Fruit fly (Drosophila melanogaster): ENCODE results near the gene gukh.
A peak's percentile ranks its signal among the peaks of the same experiment; 100 is the strongest.

Gene gukh

dm6 chr3R:19027165-19027564 lies 43.3 kb downstream of the gukh start, which contains the start of gene NP15.6:
Gene NP15.6, plus strand, starts transcription at chr3R:19027368.
- TF ChIP-seq Sox15 (GFP tag; optimal IDR thresholded peaks at IDR 0.05) (no peak), CG15336 (GFP tag; IDR thresholded peaks at IDR 0.05) (no peak), achi (GFP tag; optimal IDR thresholded peaks at IDR 0.05) (peak; percentile 99), cyc (GFP tag; optimal IDR thresholded peaks at IDR 0.05) (no peak)

dm6 chr3R:19028758-19029157 lies 44.9 kb downstream of the gukh start, which contains the start of the genes GatA and P5cr:
Gene GatA, minus strand, starts transcription at chr3R:19028857.
Gene P5cr, plus strand, starts transcription at chr3R:19028931.
- TF ChIP-seq CG6808 (GFP tag; optimal IDR thresholded peaks at IDR 0.05) (no peak), Blimp-1 (GFP tag; optimal IDR thresholded peaks at IDR 0.05) (no peak), Gug (GFP tag; IDR thresholded peaks at IDR 0.05) (peak; percentile 72), esn (GFP tag; optimal IDR thresholded peaks at IDR 0.05) (peak; percentile 84), svp (GFP tag) (no peak), CG15336 (GFP tag; IDR thresholded peaks at IDR 0.05) (peak; percentile 67), CG8319 (GFP tag; optimal IDR thresholded peaks at IDR 0.05) (no peak), CG10669 (GFP tag; optimal IDR thresholded peaks at IDR 0.05) (no peak), achi (GFP tag; optimal IDR thresholded peaks at IDR 0.05) (peak; percentile 82), Smox (GFP tag; optimal IDR thresholded peaks at IDR 0.05) (no peak), CG7368 (GFP tag; optimal IDR thresholded peaks at IDR 0.05) (peak; percentile 77), OdsH (GFP tag; optimal IDR thresholded peaks at IDR 0.05) (peak; percentile 85), net (GFP tag; optimal IDR thresholded peaks at IDR 0.05) (peak; percentile 89), Lpt (GFP tag; optimal IDR thresholded peaks at IDR 0.05) (peak; percentile 75), fd59A (GFP tag; optimal IDR thresholded peaks at IDR 0.05) (peak; percentile 56), Sox14 (GFP tag; optimal IDR thresholded peaks at IDR 0.05) (peak; percentile 83), Met (GFP tag; optimal IDR thresholded peaks at IDR 0.05) (no peak), Eip75B (GFP tag; optimal IDR thresholded peaks at IDR 0.05) (peak; percentile 82), Sox102F (GFP tag; optimal IDR thresholded peaks at IDR 0.05) (no peak), CG6163 (GFP tag; IDR thresholded peaks at IDR 0.05) (peak; percentile 92), Sox15 (GFP tag; optimal IDR thresholded peaks at IDR 0.05) (peak; percentile 62), dac (GFP tag; optimal IDR thresholded peaks at IDR 0.05) (peak; percentile 72), CG3032 (tag; optimal IDR thresholded peaks at IDR 0.05) (peak; percentile 69), CG32006 (GFP tag; optimal IDR thresholded peaks at IDR 0.05) (peak; percentile 79), cyc (GFP tag; optimal IDR thresholded peaks at IDR 0.05) (peak; percentile 82), topi (GFP tag; optimal IDR thresholded peaks at IDR 0.05) (peak; percentile 65), CG10631 (GFP tag; optimal IDR thresholded peaks at IDR 0.05) (no peak), pdm3 (GFP tag; optimal IDR thresholded peaks at IDR 0.05) (peak; percentile 88), Hr39 (GFP tag; optimal IDR thresholded peaks at IDR 0.05) (peak; percentile 82), CG16779 (tag; optimal IDR thresholded peaks at IDR 0.05) (no peak), fd85E (GFP tag; optimal IDR thresholded peaks at IDR 0.05) (no peak), CG3919 (GFP tag; optimal IDR thresholded peaks at IDR 0.05) (peak; percentile 89), Eip93F (GFP tag; optimal IDR thresholded peaks at IDR 0.05) (no peak), CG31627 (GFP tag; optimal IDR thresholded peaks at IDR 0.05) (peak; percentile 82), spab (GFP tag; optimal IDR thresholded peaks at IDR 0.05) (no peak), CG6276 (GFP tag; optimal IDR thresholded peaks at IDR 0.05) (no peak), eg (GFP tag; IDR thresholded peaks at IDR 0.05) (peak; percentile 93), CG6792 (GFP tag; optimal IDR thresholded peaks at IDR 0.05) (peak; percentile 72), acj6 (GFP tag; optimal IDR thresholded peaks at IDR 0.05) (peak; percentile 87), CG34406 (GFP tag; optimal IDR thresholded peaks at IDR 0.05) (peak; percentile 58), CG1621 (tag; optimal IDR thresholded peaks at IDR 0.05) (peak; percentile 72), Ets96B (tag; optimal IDR thresholded peaks at IDR 0.05) (peak; percentile 70), vri (GFP tag; optimal IDR thresholded peaks at IDR 0.05) (peak; percentile 86), CG4318 (GFP tag; optimal IDR thresholded peaks at IDR 0.05) (no peak), fkh (GFP tag; optimal IDR thresholded peaks at IDR 0.05) (peak; percentile 74), Eip78C (GFP tag) (peak; percentile 94), Ets21C (GFP tag; optimal IDR thresholded peaks at IDR 0.05) (peak; percentile 68), dsx (GFP tag; optimal IDR thresholded peaks at IDR 0.05; ENCODE audit: poor library complexity, severe bottlenecking) (peak; percentile 31), Hr4 (GFP tag; optimal IDR thresholded peaks at IDR 0.05) (peak; percentile 91), CG11902 (GFP tag; optimal IDR thresholded peaks at IDR 0.05) (peak; percentile 50)

Measured in whole organism, prepupa.